Worm (Caenorhabditis elegans) whole organism, L4 larva: ENCODE results near the gene pxmp-4.

ENCODE experiments used
- F26F4.8 ChIP-seq: fragments of 200-800 bp; sonication (Bioruptor generic); conservative IDR thresholded peaks from 2 replicates; pipeline ENCODE4 v1.3.6; 2022; ENCODE audit warnings: missing genetic modification characterization, missing compliant biosample characterization
- T20F7.1 ChIP-seq: fragments of 200-800 bp; sonication (Bioruptor generic); optimal IDR thresholded peaks from 2 replicates; lab custom pipeline; 2018; ENCODE audit warnings: mild to moderate bottlenecking, missing genetic modification characterization, missing compliant biosample characterization
- ctbp-1 ChIP-seq: fragments of 200-800 bp; sonication (Bioruptor generic); IDR thresholded peaks from 2 replicates; pipeline ENCODE4 v1.3.6; 2022; ENCODE audit warnings: missing genetic modification reagents, missing genetic modification characterization, missing compliant biosample characterization
- snpc-4 ChIP-seq: fragments of 150-350 bp; optimal IDR thresholded peaks from 2 replicates; lab custom pipeline; 2014; ENCODE audit warnings: missing biosample characterization, missing genetic modification characterization
- unc-130 ChIP-seq: sonication (generic microtip); optimal IDR thresholded peaks from 2 replicates; lab custom pipeline; 2016; ENCODE audit warnings: missing genetic modification reagents, missing genetic modification characterization, missing compliant biosample characterization

- no peak for TF ChIP-seq T20F7.1
- TF ChIP-seq F26F4.8 (GFP tag; lab: Robert Waterston, UW) = peak; percentile 86; the same call in 1 of the 2 replicates
- no peak for TF ChIP-seq snpc-4 (tag; lab: Kevin White, UChicago)
- TF ChIP-seq ctbp-1 (GFP tag; lab: Robert Waterston, UW) = peak; percentile 83
- TF ChIP-seq unc-130 (GFP tag; lab: Kevin White, UChicago) = peak; percentile 69
These were observed 14.5 kb downstream of the pxmp-4 start, which contains the start of gene grl-26 for ce11 chrIV:322497-322896.
